Fruit fly (Drosophila melanogaster) whole organism, larva: ENCODE data around the gene CG14740.

Experiments used
- noc ChIP-seq: fragments of 200-800 bp; sonication (Bioruptor generic); optimal IDR thresholded peaks from 3 replicates; lab custom pipeline; 2019; ENCODE audit warnings: missing biosample characterization, mild to moderate bottlenecking, missing genetic modification characterization, moderate library complexity

Gene CG14740

DNA sequence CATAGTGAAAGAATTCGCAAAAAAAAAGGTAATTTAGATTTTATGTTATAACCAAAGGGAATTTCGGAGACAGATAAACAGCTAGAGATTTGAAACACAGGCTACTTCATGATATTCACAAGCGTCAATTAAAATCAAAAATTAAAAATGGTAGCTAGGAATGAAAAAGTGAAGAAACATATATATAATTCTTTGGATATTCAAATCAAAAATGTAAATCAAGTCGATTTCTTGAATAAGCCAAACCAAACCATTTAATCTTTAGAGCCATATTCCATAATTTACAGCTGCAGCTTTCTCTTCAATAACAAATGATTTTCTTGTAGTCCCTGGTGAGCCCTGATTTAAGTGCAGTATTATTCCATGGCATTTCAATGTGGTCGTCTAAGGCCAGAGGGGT is at the start of gene CG14740:
CG14740 (minus strand) TSS at position 101 of the 400 bp plus-strand sequence.
- TF ChIP-seq noc, result no peak

DNA sequence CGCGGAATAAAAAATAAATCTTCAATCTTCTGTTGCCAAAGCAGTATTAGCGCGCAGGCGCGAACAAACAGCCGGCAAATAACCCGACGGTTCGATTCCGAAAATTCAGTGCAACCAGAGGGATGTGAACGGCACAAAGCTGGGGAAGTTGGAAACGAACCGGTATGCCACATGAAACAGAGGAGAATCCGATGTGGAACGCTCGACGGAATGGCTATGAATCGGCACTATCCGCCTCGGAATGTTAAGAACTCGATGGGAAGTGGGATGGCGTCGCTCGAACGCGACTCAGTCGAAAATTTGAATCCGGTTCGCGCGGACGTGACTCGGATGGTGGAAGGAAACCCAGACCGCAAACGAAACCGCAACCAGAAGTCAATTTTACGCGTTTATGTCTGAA is 31.8 kb upstream of the CG14740 start, which contains the start of gene dpr17:
dpr17 (plus strand) TSS at position 289 of the 400 bp plus-strand sequence.
- TF ChIP-seq noc, result no peak

DNA sequence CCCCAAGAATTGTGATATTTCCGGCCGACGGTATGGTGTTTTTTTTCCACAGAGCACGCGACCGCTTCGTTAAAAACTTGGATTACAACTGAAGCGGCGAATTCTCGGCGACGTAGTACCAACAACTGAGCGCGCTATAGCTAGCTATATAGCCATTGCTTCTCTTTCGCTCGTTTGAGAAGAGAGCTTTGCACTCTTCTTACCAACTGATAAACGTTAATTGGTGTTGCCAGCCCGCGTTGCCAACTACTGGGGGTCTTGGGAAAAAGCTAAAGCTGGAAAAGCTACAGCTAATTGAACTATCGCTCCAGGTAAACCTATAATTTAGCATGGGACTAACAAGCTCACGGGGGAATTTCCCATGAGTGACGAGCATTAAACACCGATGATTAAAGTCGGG is 27.8 kb upstream of the CG14740 start, which contains the start of gene ATP8B:
ATP8B (minus strand) TSS at position 64 of the 400 bp plus-strand sequence.
- TF ChIP-seq noc, result no peak

DNA sequence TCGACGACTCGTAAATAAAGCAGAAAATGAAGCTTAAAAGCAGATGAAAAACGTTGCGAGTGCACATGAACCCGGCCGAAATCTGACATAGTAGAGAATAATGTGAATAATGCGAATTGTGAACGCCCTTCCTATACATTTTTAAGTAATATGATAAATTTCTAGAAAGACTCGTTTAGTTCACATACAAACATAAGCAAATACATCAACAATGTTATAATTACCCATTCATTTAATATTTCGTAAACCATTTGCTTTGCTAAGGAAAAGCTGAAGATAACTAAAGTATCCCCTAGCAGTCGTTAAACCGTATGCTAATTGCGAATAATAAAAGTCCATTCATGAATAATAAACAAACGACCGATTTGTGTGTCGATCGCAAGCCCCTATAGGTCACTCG is 20.8 kb upstream of the CG14740 start:
- TF ChIP-seq noc, result peak; percentile 54

DNA sequence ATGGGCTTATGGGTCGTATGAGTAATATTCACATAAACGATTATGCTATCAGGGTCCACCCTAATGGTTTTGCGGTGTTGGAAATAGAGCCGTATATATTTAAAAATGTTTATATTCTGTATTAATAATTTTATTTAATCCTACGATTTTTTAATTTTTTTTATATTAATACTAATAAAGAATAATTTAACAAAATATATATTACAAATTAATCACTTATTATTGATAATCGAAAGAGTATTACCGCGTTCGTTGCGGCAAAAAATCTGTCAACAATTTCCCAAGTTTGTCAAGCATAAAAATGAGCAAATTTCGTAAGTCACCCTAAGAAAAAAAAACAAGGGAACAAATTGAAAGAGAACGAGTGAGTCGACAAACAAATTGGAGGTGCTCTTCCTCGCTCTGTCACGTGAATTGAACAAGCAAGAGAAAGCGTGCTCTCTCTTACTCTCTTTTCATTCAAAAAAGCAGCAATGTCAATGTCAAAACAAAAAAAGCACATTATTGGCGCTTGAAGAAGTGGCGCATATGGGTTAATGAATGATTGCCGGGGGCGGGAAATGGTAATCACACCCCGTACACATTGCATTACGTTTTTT is 17.7 kb upstream of the CG14740 start:
- no peak for TF ChIP-seq noc

DNA sequence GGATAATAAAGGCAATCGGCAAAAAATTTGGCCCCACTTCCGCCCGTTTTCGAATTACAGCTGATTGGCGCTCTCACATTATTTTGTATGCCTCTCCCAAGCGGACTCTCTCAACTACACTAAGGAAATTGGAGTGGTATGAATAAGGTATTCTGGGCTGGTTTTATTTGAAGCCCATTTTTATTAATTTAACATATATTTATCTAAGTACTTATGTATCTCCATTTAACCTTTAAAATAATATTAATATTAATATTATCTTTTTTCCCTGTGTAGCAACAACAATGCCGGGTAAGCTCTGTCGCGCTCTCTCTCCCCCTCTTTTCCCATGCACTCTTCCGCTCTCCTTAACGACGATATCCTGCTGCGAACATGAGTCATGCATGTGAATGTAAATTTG is 16.2 kb upstream of the CG14740 start:
- peak; percentile 47 for TF ChIP-seq noc

DNA sequence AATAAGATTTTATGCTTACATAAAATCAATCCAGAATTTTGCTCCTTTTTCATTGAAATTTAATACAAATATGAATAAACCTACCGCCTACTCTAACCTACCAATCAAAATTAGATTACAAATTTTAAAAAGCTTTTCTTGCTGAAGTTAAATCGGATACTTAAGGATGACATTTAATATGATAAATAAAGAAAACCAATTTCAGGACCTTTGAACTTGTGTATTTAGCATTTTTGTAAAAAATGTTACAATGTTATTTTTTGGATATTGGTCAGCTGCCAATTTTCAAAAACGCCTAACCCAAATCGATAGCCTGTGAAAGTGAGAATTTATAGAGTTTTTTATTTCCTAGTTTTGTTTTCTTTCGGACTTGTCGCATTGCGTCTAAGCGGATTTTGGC is 13.6 kb downstream of the CG14740 start, which contains the start of gene CG14739:
CG14739 (minus strand) TSS at position 101 of the 400 bp plus-strand sequence.
- no peak for TF ChIP-seq noc

DNA sequence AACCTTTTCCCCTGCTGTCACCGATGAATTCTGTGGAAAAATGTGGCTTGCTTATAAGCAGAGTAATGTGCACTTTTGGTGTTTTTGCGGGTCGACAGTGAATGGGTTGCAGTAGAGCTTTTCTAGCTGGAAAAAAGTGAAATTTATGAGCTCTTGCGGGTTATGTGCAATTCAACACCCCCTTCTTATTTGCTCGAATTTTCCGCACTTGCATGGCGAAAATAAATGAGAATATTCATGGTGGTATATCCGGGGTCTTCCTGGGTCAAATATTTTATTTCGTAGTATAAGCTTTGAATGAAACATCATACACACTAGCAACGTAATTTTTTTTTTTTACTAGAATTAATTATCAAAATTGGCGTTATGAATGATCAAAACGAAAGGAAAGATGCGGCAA is 22.5 kb downstream of the CG14740 start, which contains the start of gene CG14736:
CG14736 (plus strand) TSS at position 301 of the 400 bp plus-strand sequence.
- TF ChIP-seq noc, result no peak

DNA sequence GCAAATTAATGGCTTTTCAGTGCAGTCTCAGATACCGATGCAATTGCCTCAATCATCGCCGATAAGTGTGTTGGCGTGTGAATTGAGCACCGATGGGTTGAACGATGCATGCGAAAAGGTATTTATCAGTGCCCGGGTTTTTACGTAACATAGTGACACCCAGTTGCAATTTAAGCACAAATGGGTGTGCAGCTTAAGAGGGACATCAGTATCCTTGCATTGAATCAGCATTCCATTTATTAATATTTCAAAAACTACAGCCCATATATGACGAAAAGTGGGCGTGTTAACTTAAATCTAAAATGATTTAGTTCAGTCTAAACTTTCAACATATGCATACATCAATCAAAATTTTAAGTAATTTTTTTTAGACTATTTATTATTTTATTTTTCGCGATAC is 29.9 kb downstream of the CG14740 start, which contains the start of gene ssp5:
ssp5 (plus strand) TSS at position 301 of the 400 bp plus-strand sequence.
- no peak for TF ChIP-seq noc

DNA sequence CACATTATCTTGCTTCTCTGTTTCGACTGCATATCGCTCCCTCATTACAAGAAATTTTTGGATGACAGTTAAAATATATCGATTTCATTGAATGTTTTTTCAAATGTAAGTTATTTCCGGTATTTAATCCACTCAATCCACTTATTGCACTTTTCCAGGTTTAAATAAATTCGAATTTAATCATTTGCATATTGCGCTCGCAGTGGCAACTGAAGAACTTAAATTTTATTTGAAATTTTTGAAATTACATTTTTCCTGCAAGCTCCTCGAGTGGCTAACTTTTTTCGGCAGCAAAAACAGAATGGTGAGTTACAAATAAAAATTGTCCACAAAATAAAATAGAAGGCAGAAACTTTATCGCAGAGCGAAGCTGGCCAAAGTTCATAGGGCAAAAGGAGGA is 31.1 kb downstream of the CG14740 start, which contains the start of the genes CG31358, CG42504 and CG42505:
CG31358 (minus strand) TSS at position 101 of the 400 bp plus-strand sequence.
CG42504 (minus strand) TSS at position 101 of the 400 bp plus-strand sequence.
CG42505 (minus strand) TSS at position 101 of the 400 bp plus-strand sequence.
- TF ChIP-seq noc, result no peak

DNA sequence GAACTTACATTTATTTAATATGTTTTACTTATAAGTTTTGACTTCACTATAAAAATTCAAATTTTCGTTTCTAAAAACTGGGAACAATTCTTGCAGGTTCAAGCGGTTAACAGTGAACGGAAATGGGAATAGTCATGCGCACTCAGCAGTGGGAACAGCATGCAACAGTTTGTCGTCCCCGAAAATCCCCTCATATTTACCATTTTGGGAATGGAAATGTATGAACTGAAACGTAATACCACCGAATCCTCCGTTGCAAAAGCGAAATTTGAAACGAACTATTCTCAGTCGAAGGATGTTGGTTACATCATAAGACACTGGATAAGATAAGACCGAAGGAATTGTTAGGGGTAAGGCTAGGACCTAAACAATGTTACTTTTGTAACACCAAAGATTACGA is 41.8 kb downstream of the CG14740 start:
- TF ChIP-seq noc, result no peak

DNA sequence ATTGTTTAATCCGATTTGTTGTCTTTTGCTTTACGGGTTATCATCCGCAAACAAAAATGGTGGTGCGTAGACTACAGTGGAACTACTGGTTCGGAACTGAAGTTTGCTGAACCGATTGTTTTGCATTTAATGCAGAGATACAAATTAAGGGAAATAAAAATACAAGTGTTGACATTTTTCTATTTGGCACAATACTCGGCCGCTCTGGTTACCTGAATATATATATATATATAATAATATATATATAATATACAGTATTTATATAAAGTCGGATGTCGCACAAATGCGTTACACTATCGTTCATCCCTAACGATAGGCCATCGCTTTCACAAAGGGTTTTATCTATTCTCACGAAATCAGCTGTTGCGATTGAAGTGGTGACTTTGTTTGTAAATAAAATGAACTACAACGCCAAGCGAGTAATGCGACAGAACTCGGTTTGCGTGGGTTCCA is 45.9 kb downstream of the CG14740 start, which contains the start of the genes DCAF12 and Spt3:
DCAF12 (minus strand) TSS at position 204 of the 453 bp plus-strand sequence.
Spt3 (plus strand) TSS at position 329 of the 453 bp plus-strand sequence.
- TF ChIP-seq noc, result no peak
